Worm (Caenorhabditis elegans) whole organism, mixed stage, embryonic: Measurements from ENCODE around the gene ptrn-1.

ENCODE experiments used
- ceh-39 ChIP-seq: fragments of 150-350 bp; optimal IDR thresholded peaks from 2 replicates; lab custom pipeline; 2014; ENCODE audit warnings: missing biosample characterization, missing genetic modification characterization
- lsy-2 ChIP-seq: fragments of 150-350 bp; optimal IDR thresholded peaks from 2 replicates; lab custom pipeline; 2014; ENCODE audit warnings: missing biosample characterization, missing genetic modification characterization
- sem-2 ChIP-seq: fragments of 200-800 bp; sonication (Bioruptor generic); optimal IDR thresholded peaks from 2 replicates; lab custom pipeline; 2018; ENCODE audit warnings: mild to moderate bottlenecking, missing genetic modification characterization, missing compliant biosample characterization
- snpc-4 ChIP-seq: fragments of 150-350 bp; optimal IDR thresholded peaks from 2 replicates; lab custom pipeline; 2014; ENCODE audit warnings: missing biosample characterization, missing genetic modification characterization
- unc-120 ChIP-seq: sonication (generic microtip); optimal IDR thresholded peaks from 2 replicates; lab custom pipeline; 2017; ENCODE audit warnings: missing genetic modification characterization, missing compliant biosample characterization; ENCODE audit not compliant: poor library complexity, severe bottlenecking
- unc-39 ChIP-seq: fragments of 150-350 bp; optimal IDR thresholded peaks from 2 replicates; lab custom pipeline; 2014; ENCODE audit warnings: missing biosample characterization, missing genetic modification characterization
- unc-62 ChIP-seq: fragments of 150-350 bp; optimal IDR thresholded peaks from 2 replicates; lab custom pipeline; 2014; ENCODE audit warnings: missing biosample characterization, missing genetic modification reagents, missing genetic modification characterization

DNA sequence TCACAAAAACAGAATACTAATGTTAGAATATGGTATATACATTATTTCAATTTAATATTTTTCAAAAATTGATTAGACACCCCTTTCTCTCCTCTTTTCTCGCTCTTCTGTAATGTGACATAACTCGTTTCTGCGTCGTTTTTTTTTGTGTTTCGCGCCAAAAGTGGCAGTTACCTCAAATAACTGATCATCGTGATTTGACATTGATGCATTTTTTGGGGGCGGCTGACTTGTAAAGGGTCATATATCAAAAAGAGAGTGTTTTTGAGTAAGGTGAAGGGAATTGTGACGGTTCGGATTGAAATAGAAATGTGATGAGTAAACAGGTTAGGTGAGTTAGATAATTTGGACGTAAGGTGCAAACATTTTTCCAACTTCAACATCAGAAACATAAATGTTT, 32.0 kb downstream of the ptrn-1 start:
- no peak for TF ChIP-seq snpc-4 (tag; lab: Kevin White, UChicago)
- no peak for TF ChIP-seq unc-120
- TF ChIP-seq lsy-2 (tag; lab: Kevin White, UChicago): no peak
- TF ChIP-seq sem-2 (GFP tag; lab: Kevin White, UChicago): no peak
- TF ChIP-seq ceh-39: no peak
- no peak for TF ChIP-seq unc-39 (tag; lab: Kevin White, UChicago)
- TF ChIP-seq unc-62 (GFP tag; lab: Kevin White, UChicago): no peak
